Worm (Caenorhabditis elegans) whole organism, L2 larva: Measurements from ENCODE around the gene cthd-1.

ENCODE experiments used
- C34F6.9 ChIP-seq: fragments of 150-350 bp; optimal IDR thresholded peaks from 2 replicates; lab custom pipeline; 2014; ENCODE audit warnings: missing biosample characterization, missing genetic modification characterization
- R02D3.7 ChIP-seq: fragments of 150-350 bp; optimal IDR thresholded peaks from 2 replicates; lab custom pipeline; 2014; ENCODE audit warnings: missing biosample characterization, missing genetic modification characterization
- Y55F3AM.14 ChIP-seq: fragments of 200-800 bp; sonication (Bioruptor generic); optimal IDR thresholded peaks from 2 replicates; lab custom pipeline; 2018; ENCODE audit warnings: mild to moderate bottlenecking, missing genetic modification characterization, missing compliant biosample characterization
- ZK546.5 ChIP-seq: sonication (generic microtip); optimal IDR thresholded peaks from 2 replicates; lab custom pipeline; 2017; ENCODE audit warnings: missing biosample characterization, missing genetic modification characterization
- alr-1 ChIP-seq: fragments of 150-350 bp; optimal IDR thresholded peaks from 2 replicates; lab custom pipeline; 2014; ENCODE audit warnings: missing biosample characterization, missing genetic modification characterization
- aly-2 ChIP-seq: fragments of 150-350 bp; optimal IDR thresholded peaks from 2 replicates; lab custom pipeline; 2014; ENCODE audit warnings: missing biosample characterization, missing genetic modification characterization
- ama-1 ChIP-seq: fragments of 150-350 bp; optimal IDR thresholded peaks from 2 replicates; lab custom pipeline; 2018; ENCODE audit warnings: inconsistent platforms
- blmp-1 ChIP-seq: sonication (generic microtip); optimal IDR thresholded peaks from 2 replicates; lab custom pipeline; 2017; ENCODE audit warnings: missing genetic modification characterization, mild to moderate bottlenecking, missing compliant biosample characterization, antibody characterized with exemption, moderate library complexity; ENCODE audit not compliant: insufficient read depth
- ceh-16 ChIP-seq: fragments of 150-350 bp; optimal IDR thresholded peaks from 2 replicates; lab custom pipeline; 2014; ENCODE audit warnings: missing biosample characterization, missing genetic modification characterization
- ceh-82 ChIP-seq: fragments of 150-350 bp; optimal IDR thresholded peaks from 2 replicates; lab custom pipeline; 2014; ENCODE audit warnings: missing biosample characterization, missing genetic modification characterization
- crh-2 ChIP-seq: sonication (generic microtip); optimal IDR thresholded peaks from 2 replicates; lab custom pipeline; 2017; ENCODE audit warnings: missing biosample characterization, missing genetic modification characterization
- dmd-4 ChIP-seq: sonication (generic microtip); optimal IDR thresholded peaks from 2 replicates; lab custom pipeline; 2017; ENCODE audit warnings: missing biosample characterization, missing genetic modification characterization
- egl-27 ChIP-seq: sonication (generic microtip); optimal IDR thresholded peaks from 3 replicates; lab custom pipeline; 2017; ENCODE audit warnings: missing biosample characterization, missing genetic modification reagents, missing genetic modification characterization
- elt-1 ChIP-seq: fragments of 150-350 bp; optimal IDR thresholded peaks from 2 replicates; lab custom pipeline; 2014; ENCODE audit warnings: missing biosample characterization, missing genetic modification characterization
- fos-1 ChIP-seq: fragments of 150-350 bp; optimal IDR thresholded peaks from 2 replicates; lab custom pipeline; 2014; ENCODE audit warnings: missing biosample characterization, missing genetic modification characterization
- gmeb-1 ChIP-seq: fragments of 150-350 bp; optimal IDR thresholded peaks from 2 replicates; lab custom pipeline; 2014; ENCODE audit warnings: missing biosample characterization, missing genetic modification characterization
- lin-11 ChIP-seq: fragments of 150-350 bp; sonication (generic microtip); optimal IDR thresholded peaks from 2 replicates; lab custom pipeline; 2014; ENCODE audit warnings: missing biosample characterization, missing genetic modification characterization, inconsistent platforms, mixed read lengths
- lin-13 ChIP-seq: fragments of 150-350 bp; optimal IDR thresholded peaks from 2 replicates; lab custom pipeline; 2014; ENCODE audit warnings: missing biosample characterization, missing genetic modification reagents, missing genetic modification characterization
- lin-39 ChIP-seq: fragments of 150-350 bp; optimal IDR thresholded peaks from 2 replicates; lab custom pipeline; 2014; ENCODE audit warnings: missing biosample characterization, missing genetic modification reagents, missing genetic modification characterization
- mab-5 ChIP-seq: fragments of 150-350 bp; optimal IDR thresholded peaks from 2 replicates; lab custom pipeline; 2014; ENCODE audit warnings: missing biosample characterization, missing genetic modification characterization
- mbf-1 ChIP-seq: sonication (generic microtip); optimal IDR thresholded peaks from 2 replicates; lab custom pipeline; 2017; ENCODE audit warnings: missing biosample characterization, missing genetic modification characterization
- mdl-1 ChIP-seq, 2 experiments: fragments of 150-350 bp in 1 of 2; sonication (generic microtip) in 1 of 2; optimal IDR thresholded peaks; 2 replicates each; lab custom pipeline; 2017; ENCODE audit warnings: missing biosample characterization in 2 of 2, missing genetic modification characterization in 2 of 2
- nhr-10 ChIP-seq: sonication (generic microtip); optimal IDR thresholded peaks from 2 replicates; lab custom pipeline; 2017; ENCODE audit warnings: missing biosample characterization, missing genetic modification characterization
- nhr-11 ChIP-seq: fragments of 150-350 bp; optimal IDR thresholded peaks from 2 replicates; lab custom pipeline; 2014; ENCODE audit warnings: missing biosample characterization, missing genetic modification characterization
- nhr-129 ChIP-seq: fragments of 150-350 bp; optimal IDR thresholded peaks from 2 replicates; lab custom pipeline; 2014; ENCODE audit warnings: missing biosample characterization, missing genetic modification characterization
- nhr-21 ChIP-seq: fragments of 150-350 bp; optimal IDR thresholded peaks from 2 replicates; lab custom pipeline; 2014; ENCODE audit warnings: missing biosample characterization, missing genetic modification characterization
- nhr-237 ChIP-seq: fragments of 150-350 bp; optimal IDR thresholded peaks from 2 replicates; lab custom pipeline; 2014; ENCODE audit warnings: missing biosample characterization, missing genetic modification characterization
- nhr-25 ChIP-seq: fragments of 150-350 bp; sonication (generic microtip); optimal IDR thresholded peaks from 3 replicates; lab custom pipeline; 2014; ENCODE audit warnings: missing biosample characterization, missing genetic modification characterization
- nhr-6 ChIP-seq: fragments of 150-350 bp; optimal IDR thresholded peaks from 2 replicates; lab custom pipeline; 2014; ENCODE audit warnings: missing biosample characterization, missing genetic modification characterization
- peb-1 ChIP-seq: fragments of 150-350 bp; optimal IDR thresholded peaks from 2 replicates; lab custom pipeline; 2014; ENCODE audit warnings: missing biosample characterization, missing genetic modification characterization
- sem-4 ChIP-seq: fragments of 150-350 bp; optimal IDR thresholded peaks from 2 replicates; lab custom pipeline; 2014; ENCODE audit warnings: missing biosample characterization, missing genetic modification reagents, missing genetic modification characterization
- skn-1 ChIP-seq: sonication (generic microtip); optimal IDR thresholded peaks from 2 replicates; lab custom pipeline; 2017; ENCODE audit warnings: missing biosample characterization, missing genetic modification characterization
- sma-9 ChIP-seq, 2 experiments: fragments of 150-350 bp in 1 of 2; sonication (generic microtip) in 1 of 2; optimal IDR thresholded peaks; 2 replicates each; lab custom pipeline; 2014 to 2016; ENCODE audit warnings: missing genetic modification characterization in 2 of 2, mild to moderate bottlenecking in 1 of 2, missing biosample characterization in 1 of 2, missing compliant biosample characterization in 1 of 2, missing genetic modification reagents in 1 of 2, moderate library complexity in 1 of 2
- snpc-4 ChIP-seq: fragments of 150-350 bp; optimal IDR thresholded peaks from 2 replicates; lab custom pipeline; 2014; ENCODE audit warnings: missing biosample characterization, missing genetic modification characterization
- unc-39 ChIP-seq: fragments of 150-350 bp; optimal IDR thresholded peaks from 2 replicates; lab custom pipeline; 2014; ENCODE audit warnings: missing biosample characterization, missing genetic modification characterization
- unc-55 ChIP-seq: fragments of 150-350 bp; sonication (generic microtip); optimal IDR thresholded peaks from 3 replicates; lab custom pipeline; 2014; ENCODE audit warnings: missing biosample characterization, missing genetic modification reagents, missing genetic modification characterization
- unc-62 ChIP-seq: fragments of 150-350 bp; optimal IDR thresholded peaks from 2 replicates; lab custom pipeline; 2014; ENCODE audit warnings: missing biosample characterization, missing genetic modification reagents, missing genetic modification characterization
- zag-1 ChIP-seq: fragments of 150-350 bp; optimal IDR thresholded peaks from 2 replicates; lab custom pipeline; 2014; ENCODE audit warnings: missing biosample characterization, missing genetic modification characterization
- ztf-11 ChIP-seq: sonication (generic microtip); optimal IDR thresholded peaks from 2 replicates; lab custom pipeline; 2017; ENCODE audit warnings: missing biosample characterization, missing genetic modification characterization
- ztf-4 ChIP-seq: fragments of 150-350 bp; optimal IDR thresholded peaks from 2 replicates; lab custom pipeline; 2014; ENCODE audit warnings: missing biosample characterization, missing genetic modification characterization

Gene cthd-1

DNA sequence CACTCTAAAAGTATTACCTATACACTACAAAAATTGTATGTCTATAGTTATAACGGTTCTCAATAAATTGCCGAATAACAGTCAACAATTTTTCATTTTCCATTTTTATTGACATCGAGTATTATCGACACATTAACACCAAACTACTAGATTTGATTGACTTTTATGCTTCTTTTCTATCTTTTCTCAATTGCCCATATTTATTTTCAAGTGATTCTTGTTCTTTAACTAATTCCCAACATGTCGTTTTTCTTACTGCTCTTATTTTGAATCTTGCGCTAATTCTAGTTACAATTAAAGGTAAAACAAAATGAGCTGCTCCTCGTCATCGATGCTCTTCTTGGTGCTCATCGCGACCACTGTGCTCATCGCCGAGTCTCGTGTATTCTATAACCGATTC is at the start of gene cthd-1:
TSS of gene cthd-1 (plus strand) at position 301 of the 400 bp plus-strand sequence.
- TF ChIP-seq crh-2 = no peak

DNA sequence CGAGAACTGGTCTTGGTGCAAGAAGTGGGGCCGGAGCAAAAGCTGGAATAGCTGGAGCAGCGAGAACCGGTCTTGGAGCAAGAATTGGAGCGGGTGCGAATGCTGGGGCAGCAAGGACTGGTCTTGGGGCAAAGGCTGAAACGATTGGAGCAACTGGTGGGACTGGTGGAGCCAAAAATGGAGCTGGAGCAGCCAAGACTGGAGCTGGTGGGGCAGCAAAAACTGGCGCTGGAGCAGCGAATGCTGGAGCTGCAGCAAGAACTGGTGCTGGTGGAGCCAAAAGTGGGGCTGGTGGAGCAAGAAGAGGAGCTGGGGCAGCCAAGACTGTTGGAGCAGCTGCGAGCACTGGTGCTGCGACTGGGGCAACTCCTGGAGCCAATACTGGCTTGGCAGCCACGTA is 49.5 kb upstream of the cthd-1 start:
- TF ChIP-seq ztf-4 (tag; lab: Kevin White, UChicago) (no peak), dmd-4 (tag; lab: Kevin White, UChicago) (no peak), zag-1 (tag; lab: Kevin White, UChicago) (no peak), mdl-1 (tag; optimal IDR thresholded peaks at IDR 0.05; lab: Kevin White, UChicago) (no peak), skn-1 (tag; lab: Kevin White, UChicago) (no peak), mbf-1 (tag; lab: Kevin White, UChicago) (no peak), ama-1 (lab: Kevin White, UChicago) (no peak), nhr-25 (no peak), unc-55 (GFP tag; lab: Kevin White, UChicago) (no peak), elt-1 (no peak), ceh-16 (tag; lab: Kevin White, UChicago) (no peak), blmp-1 (tag; lab: Kevin White, UChicago) (no peak), R02D3.7 (no peak)

DNA sequence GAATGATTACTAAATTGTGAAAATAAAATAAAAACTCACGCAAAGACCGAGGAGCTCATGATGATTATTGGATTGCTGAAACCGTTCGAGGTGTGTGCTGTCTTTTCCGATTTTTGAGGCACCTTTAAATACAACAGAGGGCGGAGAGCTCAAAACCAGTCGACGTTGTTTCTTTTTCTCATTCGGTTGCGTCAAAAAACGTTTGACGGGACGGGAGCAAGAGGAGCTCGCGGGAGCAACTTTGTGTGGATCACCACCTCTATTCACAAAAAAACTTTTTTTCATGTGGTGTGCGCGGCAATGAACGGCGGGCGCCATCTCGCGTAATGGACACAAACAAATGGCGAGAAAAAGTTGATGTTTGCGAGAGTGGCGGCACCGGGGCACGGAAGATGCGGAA is 49.0 kb upstream of the cthd-1 start, which contains the start of gene idpc-3:
TSS of gene idpc-3 (minus strand) at position 101 of the 400 bp plus-strand sequence.
- TF ChIP-seq mab-5 (no peak), unc-39 (no peak), nhr-6 (no peak), sem-4 (tag; lab: Kevin White, UChicago) (no peak), aly-2 (tag; lab: Kevin White, UChicago) (no peak), unc-62 (GFP tag; lab: Kevin White, UChicago) (no peak), lin-13 (GFP tag; lab: Kevin White, UChicago) (no peak), Y55F3AM.14 (GFP tag; lab: Kevin White, UChicago) (no peak), alr-1 (tag; lab: Kevin White, UChicago) (no peak), unc-55 (GFP tag; lab: Kevin White, UChicago) (no peak), snpc-4 (no peak), egl-27 (tag; lab: Kevin White, UChicago) (no peak)

DNA sequence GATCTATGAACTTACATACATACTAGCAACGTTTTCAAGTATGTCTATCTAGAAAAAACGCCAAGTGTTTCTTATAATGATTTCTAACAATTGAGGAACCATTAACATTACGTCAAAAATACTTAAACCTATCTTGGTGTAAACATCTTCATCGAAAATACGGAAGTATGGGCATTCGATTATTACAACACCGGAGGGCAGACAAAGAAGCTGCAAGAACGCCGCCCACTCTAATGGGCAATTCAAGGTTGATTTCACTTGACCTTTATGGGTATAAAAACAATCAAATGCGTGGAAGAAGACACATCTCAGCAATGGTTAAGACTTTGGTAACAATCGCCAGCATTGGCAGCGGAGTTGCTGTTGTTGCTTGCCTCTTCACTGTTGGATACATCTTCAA is 48.4 kb upstream of the cthd-1 start, which contains the start of gene col-146:
TSS of gene col-146 (plus strand) at position 301 of the 400 bp plus-strand sequence.
- TF ChIP-seq nhr-10 (no peak), ceh-16 (tag; lab: Kevin White, UChicago) (no peak), lin-39 (tag; lab: Kevin White, UChicago) (no peak), dmd-4 (tag; lab: Kevin White, UChicago) (no peak), mdl-1 (tag; optimal IDR thresholded peaks at IDR 0.05; lab: Kevin White, UChicago) (no peak), nhr-11 (tag; lab: Kevin White, UChicago) (no peak), R02D3.7 (no peak), nhr-6 (no peak), ceh-82 (no peak), fos-1 (tag; lab: Kevin White, UChicago) (no peak), gmeb-1 (tag; lab: Kevin White, UChicago) (no peak), C34F6.9 (tag; lab: Kevin White, UChicago) (no peak)

DNA sequence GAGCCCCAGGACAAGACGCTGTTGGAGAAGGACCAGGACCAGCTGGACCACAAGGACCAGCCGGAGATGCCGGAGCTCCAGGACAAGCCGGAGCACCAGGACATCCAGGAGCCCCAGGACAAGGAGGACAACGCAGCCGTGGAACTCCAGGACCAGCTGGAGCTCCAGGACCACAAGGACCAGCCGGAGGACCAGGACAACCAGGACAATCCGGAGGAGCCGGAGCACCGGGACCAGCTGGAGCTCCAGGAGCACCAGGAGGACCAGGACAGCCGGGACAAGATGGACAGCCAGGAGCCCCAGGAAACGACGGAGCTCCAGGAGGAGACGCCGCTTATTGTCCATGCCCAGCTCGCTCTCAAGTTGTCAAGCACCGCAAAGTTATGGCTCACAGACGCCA is 47.5 kb upstream of the cthd-1 start:
- TF ChIP-seq sma-9 (GFP tag; optimal IDR thresholded peaks at IDR 0.05; lab: Kevin White, UChicago) = no peak
- no peak for TF ChIP-seq sma-9 (tag; optimal IDR thresholded peaks at IDR 0.05; lab: Kevin White, UChicago)
- TF ChIP-seq lin-11 (tag; lab: Kevin White, UChicago) = no peak
- no peak for TF ChIP-seq gmeb-1 (tag; lab: Kevin White, UChicago)
- TF ChIP-seq peb-1 (tag; lab: Kevin White, UChicago) = no peak
- no peak for TF ChIP-seq crh-2
- no peak for TF ChIP-seq nhr-10
- TF ChIP-seq ztf-11 = no peak
- no peak for TF ChIP-seq skn-1 (tag; lab: Kevin White, UChicago)
- TF ChIP-seq fos-1 (tag; lab: Kevin White, UChicago) = no peak
- no peak for TF ChIP-seq ztf-4 (tag; lab: Kevin White, UChicago)
- TF ChIP-seq unc-62 (GFP tag; lab: Kevin White, UChicago) = no peak
- TF ChIP-seq nhr-237 (tag; lab: Kevin White, UChicago) = no peak
- TF ChIP-seq dmd-4 (tag; lab: Kevin White, UChicago) = no peak
- no peak for TF ChIP-seq ZK546.5
- no peak for TF ChIP-seq sem-4 (tag; lab: Kevin White, UChicago)
- no peak for TF ChIP-seq Y55F3AM.14 (GFP tag; lab: Kevin White, UChicago)
- no peak for TF ChIP-seq nhr-129 (tag; lab: Kevin White, UChicago)
- TF ChIP-seq aly-2 (tag; lab: Kevin White, UChicago) = no peak
- TF ChIP-seq nhr-21 = no peak
